Fruit fly (Drosophila melanogaster) whole organism, embryonic: ENCODE measurements around the gene CG32320.

Source experiments
- Ada2b ChIP-seq: fragments of 200-800 bp; sonication (Bioruptor generic); IDR thresholded peaks from 2 replicates; pipeline ENCODE4 v1.3.6; 2022; ENCODE audit warnings: missing biosample characterization, missing genetic modification characterization
- CG15269 ChIP-seq: fragments of 200-800 bp; sonication (Bioruptor generic); optimal IDR thresholded peaks from 2 replicates; lab custom pipeline; 2018; ENCODE audit warnings: missing biosample characterization, mild to moderate bottlenecking, missing genetic modification characterization, moderate library complexity
- CG16813 ChIP-seq: fragments of 200-800 bp; sonication (Bioruptor generic); IDR thresholded peaks from 3 replicates; pipeline ENCODE4 v1.3.6; 2022; ENCODE audit warnings: missing biosample characterization, missing genetic modification characterization; ENCODE audit not compliant: partially characterized antibody
- CG17361 ChIP-seq: fragments of 200-800 bp; sonication (Bioruptor generic); IDR thresholded peaks from 3 replicates; pipeline ENCODE4 v1.3.6; 2022; ENCODE audit warnings: missing biosample characterization, missing genetic modification characterization
- CG17802 ChIP-seq: fragments of 200-800 bp; sonication (Bioruptor generic); optimal IDR thresholded peaks from 2 replicates; lab custom pipeline; 2018; ENCODE audit warnings: missing biosample characterization, mild to moderate bottlenecking, missing genetic modification characterization, moderate library complexity
- CG1832 ChIP-seq: fragments of 200-800 bp; sonication (Bioruptor generic); optimal IDR thresholded peaks from 2 replicates; lab custom pipeline; 2017; ENCODE audit warnings: missing biosample characterization, mild to moderate bottlenecking, missing genetic modification characterization, inconsistent platforms
- CG2199 ChIP-seq: fragments of 200-800 bp; sonication (Bioruptor generic); IDR thresholded peaks from 3 replicates; pipeline ENCODE4 v1.3.6; 2022; ENCODE audit warnings: missing biosample characterization, missing genetic modification characterization
- CG2889 ChIP-seq: fragments of 200-800 bp; sonication (Bioruptor generic); IDR thresholded peaks from 3 replicates; pipeline ENCODE4 v1.3.6; 2022; ENCODE audit warnings: missing biosample characterization, missing genetic modification characterization
- CG30020 ChIP-seq: fragments of 200-800 bp; optimal IDR thresholded peaks from 2 replicates; lab custom pipeline; 2019; ENCODE audit warnings: missing biosample characterization, mild to moderate bottlenecking, missing genetic modification characterization, moderate library complexity
- CG3407 ChIP-seq: fragments of 200-800 bp; sonication (Bioruptor generic); optimal IDR thresholded peaks from 2 replicates; lab custom pipeline; 2018; ENCODE audit warnings: missing biosample characterization, mild to moderate bottlenecking, missing genetic modification characterization
- CG4360 ChIP-seq: fragments of 200-800 bp; sonication (Bioruptor generic); IDR thresholded peaks from 2 replicates; pipeline ENCODE4 v1.3.6; 2022; ENCODE audit warnings: missing biosample characterization, missing genetic modification characterization
- CG4707 ChIP-seq: fragments of 200-800 bp; sonication (Bioruptor generic); optimal IDR thresholded peaks from 2 replicates; lab custom pipeline; 2018; ENCODE audit warnings: missing biosample characterization, mild to moderate bottlenecking, missing genetic modification characterization, moderate library complexity
- CG5180 ChIP-seq: fragments of 200-800 bp; sonication (Bioruptor generic); optimal IDR thresholded peaks from 3 replicates; lab custom pipeline; 2017; ENCODE audit warnings: missing biosample characterization, missing genetic modification characterization, mild to moderate bottlenecking, moderate library complexity, missing genetic modification reagents
- CG7839 ChIP-seq: fragments of 200-800 bp; sonication (Bioruptor generic); optimal IDR thresholded peaks from 3 replicates; lab custom pipeline; 2018; ENCODE audit warnings: missing biosample characterization, mild to moderate bottlenecking, missing genetic modification characterization, moderate library complexity
- CG8388 ChIP-seq: fragments of 200-800 bp; sonication (Bioruptor generic); optimal IDR thresholded peaks from 2 replicates; lab custom pipeline; 2019; ENCODE audit warnings: missing biosample characterization, mild to moderate bottlenecking, missing genetic modification characterization, moderate library complexity
- CTCF ChIP-seq: fragments of 200-800 bp; sonication (Bioruptor generic); optimal IDR thresholded peaks from 2 replicates; lab custom pipeline; 2017; ENCODE audit warnings: missing biosample characterization, mild to moderate bottlenecking, missing genetic modification characterization, moderate library complexity
- Deaf1 ChIP-seq: fragments of 200-800 bp; optimal IDR thresholded peaks from 3 replicates; lab custom pipeline; 2019; ENCODE audit warnings: missing biosample characterization, mild to moderate bottlenecking, missing genetic modification characterization, moderate library complexity
- Drgx ChIP-seq: fragments of 200-800 bp; sonication (Bioruptor generic); IDR thresholded peaks from 2 replicates; pipeline ENCODE4 v1.3.6; 2022; ENCODE audit warnings: missing biosample characterization, missing genetic modification characterization
- Ets65A ChIP-seq: fragments of 200-800 bp; sonication (Bioruptor generic); peaks from one replicate; lab custom pipeline; 2016; ENCODE audit warnings: missing biosample characterization, missing genetic modification characterization
- HLHmδ ChIP-seq: fragments of 200-800 bp; sonication (Bioruptor generic); optimal IDR thresholded peaks from 2 replicates; lab custom pipeline; 2018; ENCODE audit warnings: missing biosample characterization, mild to moderate bottlenecking, missing genetic modification characterization, moderate library complexity
- Jarid2 ChIP-seq: fragments of 200-800 bp; sonication (Bioruptor generic); optimal IDR thresholded peaks from 3 replicates; lab custom pipeline; 2017; ENCODE audit warnings: mild to moderate bottlenecking, missing biosample characterization, missing genetic modification reagents, missing genetic modification characterization
- MTF-1 ChIP-seq: fragments of 200-800 bp; sonication (Bioruptor generic); optimal IDR thresholded peaks from 2 replicates; lab custom pipeline; 2018; ENCODE audit warnings: missing biosample characterization, mild to moderate bottlenecking, missing genetic modification characterization, borderline replicate concordance
- Nf-YA ChIP-seq: fragments of 200-800 bp; sonication (Bioruptor generic); IDR thresholded peaks from 2 replicates; pipeline ENCODE4 v1.3.6; 2022; ENCODE audit warnings: missing biosample characterization, missing genetic modification characterization
- Nf-YB ChIP-seq: fragments of 200-800 bp; sonication (Bioruptor generic); optimal IDR thresholded peaks from 3 replicates; lab custom pipeline; 2019; ENCODE audit warnings: missing biosample characterization, mild to moderate bottlenecking, missing genetic modification characterization, moderate library complexity
- Nf-YC ChIP-seq: fragments of 200-800 bp; optimal IDR thresholded peaks from 3 replicates; lab custom pipeline; 2019; ENCODE audit warnings: missing biosample characterization, mild to moderate bottlenecking, missing genetic modification characterization, moderate library complexity
- Trl ChIP-seq, 3 experiments: fragments of >200 bp in 2 of 3; fragments of 200-800 bp in 1 of 3; sonication (Bioruptor generic) in 1 of 3; optimal IDR thresholded peaks; 2 replicates in 1 of 3; 3 replicates in 2 of 3; lab custom pipeline; 2016 to 2017; ENCODE audit warnings: missing biosample characterization in 1 of 3, missing genetic modification characterization in 1 of 3
- aop ChIP-seq: fragments of 200-800 bp; sonication (Bioruptor generic); IDR thresholded peaks from 2 replicates; pipeline ENCODE4 v1.3.6; 2022; ENCODE audit warnings: missing biosample characterization, missing genetic modification characterization
- bcd ChIP-seq: fragments of 200-800 bp; sonication (Bioruptor generic); optimal IDR thresholded peaks from 2 replicates; lab custom pipeline; 2017; ENCODE audit warnings: missing biosample characterization, mild to moderate bottlenecking, missing genetic modification characterization
- bsh ChIP-seq, 2 experiments: fragments of 200-800 bp; sonication (Bioruptor generic); optimal IDR thresholded peaks; 2 replicates each; lab custom pipeline; 2017 to 2018; ENCODE audit warnings: mild to moderate bottlenecking in 2 of 2, missing biosample characterization in 2 of 2, missing genetic modification characterization in 2 of 2, moderate library complexity in 1 of 2
- cg ChIP-seq: fragments of 200-800 bp; sonication (Bioruptor generic); optimal IDR thresholded peaks from 3 replicates; lab custom pipeline; 2019; ENCODE audit warnings: missing biosample characterization, mild to moderate bottlenecking, missing genetic modification characterization, moderate library complexity
- chinmo ChIP-seq: fragments of 200-800 bp; sonication (Bioruptor generic); IDR thresholded peaks from 4 replicates; pipeline ENCODE4 v1.3.6; 2022; ENCODE audit warnings: missing biosample characterization, missing genetic modification characterization; ENCODE audit not compliant: partially characterized antibody
- crol ChIP-seq: fragments of 200-800 bp; sonication (Bioruptor generic); IDR thresholded peaks from 2 replicates; pipeline ENCODE4 v1.3.6; 2022; ENCODE audit warnings: missing biosample characterization, missing genetic modification characterization
- ken ChIP-seq: fragments of 200-800 bp; sonication (Bioruptor generic); IDR thresholded peaks from 3 replicates; pipeline ENCODE4 v1.3.6; 2022; ENCODE audit warnings: missing biosample characterization, missing genetic modification characterization
- kni ChIP-seq: fragments of 200-800 bp; sonication (Bioruptor generic); optimal IDR thresholded peaks from 3 replicates; lab custom pipeline; 2017; ENCODE audit warnings: mild to moderate bottlenecking, missing biosample characterization, missing genetic modification reagents, missing genetic modification characterization
- mirr ChIP-seq: fragments of 200-800 bp; sonication (Bioruptor generic); optimal IDR thresholded peaks from 3 replicates; lab custom pipeline; 2018; ENCODE audit warnings: missing biosample characterization, mild to moderate bottlenecking, missing genetic modification characterization
- nom ChIP-seq: fragments of 200-800 bp; sonication (Bioruptor generic); optimal IDR thresholded peaks from 2 replicates; lab custom pipeline; 2017; ENCODE audit warnings: missing biosample characterization, missing genetic modification characterization, mild to moderate bottlenecking, moderate library complexity, missing genetic modification reagents
- p53 ChIP-seq: fragments of 200-800 bp; sonication (Bioruptor generic); optimal IDR thresholded peaks from 2 replicates; lab custom pipeline; 2016; ENCODE audit warnings: missing biosample characterization, missing genetic modification characterization
- pan ChIP-seq, 4 experiments: fragments of >200 bp in 3 of 4; fragments of 200-800 bp in 1 of 4; sonication (Bioruptor generic) in 1 of 4; optimal IDR thresholded peaks in 3 of 4; IDR thresholded peaks in 1 of 4; 2 replicates each; pipeline versions ENCODE4 v1.3.6 to Lab custom; 2017 to 2022; ENCODE audit warnings: missing biosample characterization in 2 of 4, missing genetic modification characterization in 2 of 4, mixed read lengths in 1 of 4
- sna ChIP-seq: fragments of 200-800 bp; sonication (Bioruptor generic); IDR thresholded peaks from 2 replicates; pipeline ENCODE4 v1.3.6; 2022; ENCODE audit warnings: missing biosample characterization, missing genetic modification characterization; ENCODE audit not compliant: partially characterized antibody
- sqz ChIP-seq: fragments of 200-800 bp; sonication (Bioruptor generic); optimal IDR thresholded peaks from 3 replicates; lab custom pipeline; 2018; ENCODE audit warnings: missing biosample characterization, mild to moderate bottlenecking, missing genetic modification characterization
- tll ChIP-seq, 2 experiments: fragments of 200-800 bp in 1 of 2; fragments of >200 bp in 1 of 2; sonication (Bioruptor generic) in 1 of 2; optimal IDR thresholded peaks; 2 replicates each; lab custom pipeline; 2017 to 2019; ENCODE audit warnings: missing biosample characterization in 2 of 2, missing genetic modification characterization in 2 of 2, mild to moderate bottlenecking in 1 of 2, moderate library complexity in 1 of 2
- vvl ChIP-seq: fragments of 200-800 bp; sonication (Bioruptor generic); IDR thresholded peaks from 2 replicates; pipeline ENCODE4 v1.3.6; 2022; ENCODE audit warnings: missing biosample characterization, missing genetic modification characterization
- zen ChIP-seq: fragments of 200-800 bp; sonication (Bioruptor generic); optimal IDR thresholded peaks from 3 replicates; lab custom pipeline; 2018; ENCODE audit warnings: missing biosample characterization, mild to moderate bottlenecking, missing genetic modification characterization, moderate library complexity
- zen2 ChIP-seq: fragments of 200-800 bp; sonication (Bioruptor generic); IDR thresholded peaks from 3 replicates; pipeline ENCODE4 v1.3.6; 2022; ENCODE audit warnings: missing biosample characterization, missing genetic modification characterization; ENCODE audit not compliant: partially characterized antibody

Gene CG32320

dm6 chr3L:1364368-1364767 lies 34.0 kb upstream of the CG32320 start:
- peak; percentile 83 for TF ChIP-seq Nf-YC (tag; lab: Kevin White, UChicago)
- peak in 1 of 2 experiments; percentile 84 for TF ChIP-seq tll (GFP tag; optimal IDR thresholded peaks at IDR 0.05; lab: Kevin White, UChicago)
- no peak for TF ChIP-seq CG15269 (tag; lab: Kevin White, UChicago)
- TF ChIP-seq Nf-YA (GFP tag; lab: Robert Waterston, UW): peak; percentile 38; the same call in 1 of the 2 replicates
- peak; percentile 56 for TF ChIP-seq Ets65A (GFP tag; lab: Kevin White, UChicago)
- TF ChIP-seq CG1832 (GFP tag; lab: Kevin White, UChicago): peak; percentile 46
- TF ChIP-seq Nf-YB (GFP tag; lab: Kevin White, UChicago): peak; percentile 95
- TF ChIP-seq CG2889 (GFP tag; lab: Robert Waterston, UW): no peak
- no peak for TF ChIP-seq Ada2b (GFP tag; lab: Robert Waterston, UW)
- TF ChIP-seq zen (tag; lab: Kevin White, UChicago): peak; percentile 37

dm6 chr3L:1366879-1367650 lies 31.3 kb upstream of the CG32320 start:
- TF ChIP-seq Drgx (GFP tag; lab: Robert Waterston, UW) (peak; percentile 45; the same call in 1 of the 2 replicates), nom (peak; percentile 52), Jarid2 (GFP tag; lab: Kevin White, UChicago) (peak; percentile 26), tll (GFP tag; optimal IDR thresholded peaks at IDR 0.05; lab: Kevin White, UChicago) (no peak), CG4360 (GFP tag; lab: Robert Waterston, UW) (peak; percentile 78), CG4707 (peak; percentile 79), sna (GFP tag; lab: Robert Waterston, UW) (peak; percentile 55), bsh (GFP tag; optimal IDR thresholded peaks at IDR 0.05; lab: Kevin White, UChicago) (peak in 1 of 2 experiments; percentile 58), aop (GFP tag; lab: Robert Waterston, UW) (peak; percentile 74; the same call in 1 of the 2 replicates), chinmo (GFP tag; lab: Robert Waterston, UW) (peak; percentile 76; the same call in 1 of the 4 replicates), Deaf1 (no peak), CG8388 (GFP tag; lab: Kevin White, UChicago) (peak; percentile 82), HLHmδ (GFP tag; lab: Kevin White, UChicago) (peak; percentile 56), sqz (GFP tag; lab: Kevin White, UChicago) (peak; percentile 13), vvl (GFP tag; lab: Robert Waterston, UW) (peak; percentile 34; the same call in 1 of the 2 replicates), p53 (GFP tag; lab: Kevin White, UChicago) (peak; percentile 99), CG5180 (GFP tag; lab: Kevin White, UChicago) (peak; percentile 99), kni (GFP tag; lab: Kevin White, UChicago) (peak; percentile 34), mirr (GFP tag; lab: Kevin White, UChicago) (no peak), CG2199 (GFP tag; lab: Robert Waterston, UW) (no peak), Trl (optimal IDR thresholded peaks at IDR 0.05; lab: Kevin White, UChicago) (peak; percentile 63 to 65), Trl (GFP tag; optimal IDR thresholded peaks at IDR 0.05; lab: Kevin White, UChicago) (no peak), crol (GFP tag; lab: Robert Waterston, UW) (peak; percentile 76), pan (optimal IDR thresholded peaks at IDR 0.05; lab: Kevin White, UChicago) (no peak), pan (GFP tag; optimal IDR thresholded peaks at IDR 0.05 in 1 of 2, IDR thresholded peaks at IDR 0.05 in 1 of 2) (no peak), zen2 (peak; percentile 58; the same call in 2 of the 3 replicates)

DNA sequence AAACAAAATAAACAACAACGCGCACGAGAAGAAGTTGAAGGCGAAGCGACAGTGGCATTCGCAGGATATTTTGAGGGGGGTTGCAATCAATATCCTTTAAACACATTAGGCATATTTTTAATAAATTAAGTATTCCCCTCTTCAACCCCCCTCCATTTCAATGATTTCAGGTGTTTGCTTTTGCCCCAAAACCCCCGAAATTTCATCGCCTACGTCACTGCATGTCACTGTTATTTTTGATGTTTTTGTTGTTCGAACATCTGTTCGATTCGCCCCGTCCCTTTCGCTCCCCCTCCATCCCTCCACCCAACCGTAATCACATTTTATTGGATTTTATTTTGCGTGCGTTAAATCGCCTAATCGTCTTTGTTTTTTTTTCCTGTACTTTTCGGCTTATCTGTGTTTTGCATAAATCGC lies 30.2 kb upstream of the CG32320 start:
- TF ChIP-seq CG30020 (tag; lab: Kevin White, UChicago) (no peak), CG3407 (peak; percentile 39), Nf-YA (GFP tag; lab: Robert Waterston, UW) (peak; percentile 72), CG7839 (tag; lab: Kevin White, UChicago) (peak; percentile 79), bcd (GFP tag; lab: Kevin White, UChicago) (peak; percentile 83), ken (peak; percentile 78; the same call in 2 of the 3 replicates), Nf-YB (GFP tag; lab: Kevin White, UChicago) (peak; percentile 29), CG16813 (no peak), cg (GFP tag; lab: Kevin White, UChicago) (no peak), CG17802 (peak; percentile 46), CTCF (GFP tag; lab: Kevin White, UChicago) (no peak), MTF-1 (no peak), CG17361 (GFP tag; lab: Robert Waterston, UW) (peak; percentile 83)
